Worm (Caenorhabditis elegans): ENCODE results near the gene M151.3.

- TF ChIP-seq dao-5 (tag; optimal IDR thresholded peaks at IDR 0.05), result no peak
- TF ChIP-seq him-1 (tag; optimal IDR thresholded peaks at IDR 0.05), result no peak
Observed at ce11 chrII:3578121-3578520, 48.9 kb upstream of the M151.3 start, which contains the start of gene clec-133.

Data from whole organism, L4/young adult.